Worm (Caenorhabditis elegans) whole organism, midembryonic: Measurements from ENCODE around the gene Y71H2AL.4.
"Not testable (repeated sequence)": the region's sequence is repeated elsewhere in the genome, so short reads cannot be mapped to it uniquely, and the experiment has no call there.

ENCODE experiments used
- T22C8.4 ChIP-seq: fragments of 200-800 bp; sonication (Bioruptor generic); IDR thresholded peaks from 2 replicates; pipeline ENCODE4 v1.3.6; 2022; ENCODE audit warnings: missing genetic modification characterization, missing compliant biosample characterization
- cog-1 ChIP-seq: sonication (generic microtip); optimal IDR thresholded peaks from 2 replicates; lab custom pipeline; 2016; ENCODE audit warnings: missing genetic modification characterization, missing compliant biosample characterization
- flt-1 ChIP-seq: fragments of 200-800 bp; sonication (Bioruptor generic); IDR thresholded peaks from 2 replicates; pipeline ENCODE4 v1.3.6; 2022; ENCODE audit warnings: missing genetic modification characterization, missing compliant biosample characterization
- klf-2 ChIP-seq: fragments of 200-800 bp; sonication (Bioruptor generic); conservative IDR thresholded peaks from 2 replicates; pipeline ENCODE4 v1.3.6; 2022; ENCODE audit warnings: missing genetic modification reagents, missing genetic modification characterization, missing compliant biosample characterization
- med-1 ChIP-seq: sonication (generic microtip); optimal IDR thresholded peaks from 2 replicates; lab custom pipeline; 2017; ENCODE audit warnings: missing genetic modification characterization, mild to moderate bottlenecking, missing compliant biosample characterization, antibody characterized with exemption, missing genetic modification reagents; ENCODE audit not compliant: insufficient read depth
- ref-1 ChIP-seq: fragments of 200-800 bp; sonication (Bioruptor generic); conservative IDR thresholded peaks from 2 replicates; pipeline ENCODE4 v1.3.6; 2022; ENCODE audit warnings: missing genetic modification reagents, missing genetic modification characterization, missing compliant biosample characterization
- tab-1 ChIP-seq: fragments of 200-800 bp; sonication (Bioruptor generic); IDR thresholded peaks from 2 replicates; pipeline ENCODE4 v1.3.6; 2022; ENCODE audit warnings: missing genetic modification characterization, missing compliant biosample characterization
- ztf-23 ChIP-seq: fragments of 200-800 bp; sonication (Bioruptor generic); IDR thresholded peaks from 2 replicates; pipeline ENCODE4 v1.3.6; 2022; ENCODE audit warnings: missing genetic modification reagents, missing genetic modification characterization, missing compliant biosample characterization
- ztf-29 ChIP-seq: fragments of 200-800 bp; sonication (Bioruptor generic); IDR thresholded peaks from 2 replicates; pipeline ENCODE4 v1.3.6; 2022; ENCODE audit warnings: missing genetic modification reagents, missing genetic modification characterization, missing compliant biosample characterization

The Y71H2AL.4 gene

ce11 chrIII:2679362-2679761 lies 6.8 kb upstream of the Y71H2AL.4 start:
- TF ChIP-seq ztf-23 (GFP tag; lab: Robert Waterston, UW) = no peak
- TF ChIP-seq T22C8.4 (GFP tag; lab: Robert Waterston, UW) = no peak

- TF ChIP-seq ztf-29 (GFP tag; lab: Robert Waterston, UW) = no peak
- TF ChIP-seq cog-1 = no peak
Measured at ce11 chrIII:2681559-2681958, 4.6 kb upstream of the Y71H2AL.4 start.

ce11 chrIII:2683403-2683802 lies 2.8 kb upstream of the Y71H2AL.4 start:
- TF ChIP-seq T22C8.4 (GFP tag; lab: Robert Waterston, UW) = no peak
- peak; percentile 67; the same call in 1 of the 2 replicates for TF ChIP-seq ztf-29 (GFP tag; lab: Robert Waterston, UW)

ce11 chrIII:2686663-2687062 lies 455 bp downstream of the Y71H2AL.4 start:
- TF ChIP-seq med-1 (GFP tag; lab: Kevin White, UChicago) (no peak), klf-2 (no peak), flt-1 (no peak), ref-1 (no peak), ztf-29 (GFP tag; lab: Robert Waterston, UW) (no peak), ztf-23 (GFP tag; lab: Robert Waterston, UW) (no peak), tab-1 (no peak), cog-1 (no peak), T22C8.4 (GFP tag; lab: Robert Waterston, UW) (no peak)

- no peak for TF ChIP-seq cog-1
- TF ChIP-seq klf-2 = no peak
- TF ChIP-seq med-1 (GFP tag; lab: Kevin White, UChicago) = no peak
- TF ChIP-seq ztf-23 (GFP tag; lab: Robert Waterston, UW) = no peak
- no peak for TF ChIP-seq ztf-29 (GFP tag; lab: Robert Waterston, UW)
- no peak for TF ChIP-seq T22C8.4 (GFP tag; lab: Robert Waterston, UW)
- TF ChIP-seq ref-1 = no peak
- no peak for TF ChIP-seq flt-1
- TF ChIP-seq tab-1 = no peak
Measured at ce11 chrIII:2687412-2687811, 1.2 kb downstream of the Y71H2AL.4 start.

- TF ChIP-seq ztf-29 (GFP tag; lab: Robert Waterston, UW) = no peak
- TF ChIP-seq flt-1 = no peak
- TF ChIP-seq cog-1 = no peak
- TF ChIP-seq med-1 (GFP tag; lab: Kevin White, UChicago) = no peak
- TF ChIP-seq T22C8.4 (GFP tag; lab: Robert Waterston, UW) = no peak
- no peak for TF ChIP-seq tab-1
- no peak for TF ChIP-seq ztf-23 (GFP tag; lab: Robert Waterston, UW)
- TF ChIP-seq ref-1 = no peak
- TF ChIP-seq klf-2 = no peak
Measured at ce11 chrIII:2698740-2699139, 12.5 kb downstream of the Y71H2AL.4 start, which contains the start of gene slc-30A9. TSS of gene slc-30A9 (minus strand) at chrIII:2698817.

- TF ChIP-seq tab-1; ztf-23 (GFP tag; lab: Robert Waterston, UW); flt-1: not testable (repeated sequence)
Measured at ce11 chrIII:2699363-2699762, 13.2 kb downstream of the Y71H2AL.4 start, which contains the start of gene cox-6B. TSS of gene cox-6B (plus strand) at chrIII:2699663.

- TF ChIP-seq ztf-23 (GFP tag; lab: Robert Waterston, UW) (no peak), klf-2 (no peak), cog-1 (no peak), flt-1 (no peak), tab-1 (no peak), ztf-29 (GFP tag; lab: Robert Waterston, UW) (no peak), med-1 (GFP tag; lab: Kevin White, UChicago) (no peak), ref-1 (no peak), T22C8.4 (GFP tag; lab: Robert Waterston, UW) (no peak)
Measured at ce11 chrIII:2700637-2701036, 14.4 kb downstream of the Y71H2AL.4 start, which contains the start of gene set-27. TSS of gene set-27 (plus strand) at chrIII:2700937.

- TF ChIP-seq ztf-23 (GFP tag; lab: Robert Waterston, UW) = no peak
- no peak for TF ChIP-seq med-1 (GFP tag; lab: Kevin White, UChicago)
- no peak for TF ChIP-seq flt-1
- no peak for TF ChIP-seq klf-2
- TF ChIP-seq cog-1 = no peak
- TF ChIP-seq ztf-29 (GFP tag; lab: Robert Waterston, UW) = no peak
- no peak for TF ChIP-seq tab-1
- TF ChIP-seq ref-1 = no peak
- TF ChIP-seq T22C8.4 (GFP tag; lab: Robert Waterston, UW) = no peak
Measured at ce11 chrIII:2710211-2710610, 24.0 kb downstream of the Y71H2AL.4 start.

- TF ChIP-seq ztf-23 (GFP tag; lab: Robert Waterston, UW) (0 out of 2 replicates have a peak, but pooled peaks have one; percentile 31), flt-1 (no peak), ztf-29 (GFP tag; lab: Robert Waterston, UW) (no peak)
Measured at ce11 chrIII:2711527-2711926, 25.3 kb downstream of the Y71H2AL.4 start.

ce11 chrIII:2716514-2716913 lies 30.3 kb downstream of the Y71H2AL.4 start, which contains the start of gene tmem-132:
TSS of gene tmem-132 (minus strand) at chrIII:2716614.
- no peak for TF ChIP-seq ztf-23 (GFP tag; lab: Robert Waterston, UW)
- no peak for TF ChIP-seq T22C8.4 (GFP tag; lab: Robert Waterston, UW)
- TF ChIP-seq cog-1 = no peak
- no peak for TF ChIP-seq ref-1
- no peak for TF ChIP-seq ztf-29 (GFP tag; lab: Robert Waterston, UW)
- TF ChIP-seq tab-1 = no peak
- TF ChIP-seq med-1 (GFP tag; lab: Kevin White, UChicago) = no peak
- TF ChIP-seq flt-1 = no peak

ce11 chrIII:2724992-2725220 lies 38.7 kb downstream of the Y71H2AL.4 start, which contains the start of gene Y71H2AM.11:
TSS of gene Y71H2AM.11 (minus strand) at chrIII:2725092.
- TF ChIP-seq cog-1 (no peak), ref-1 (no peak), klf-2 (no peak)
